Fruit fly (Drosophila melanogaster) whole organism, embryonic: Measurements from ENCODE around the gene CG14194.

Source experiments
- Abd-B ChIP-seq: fragments of 200-800 bp; sonication (Bioruptor generic); optimal IDR thresholded peaks from 2 replicates; lab custom pipeline; 2018; ENCODE audit warnings: missing biosample characterization, mild to moderate bottlenecking, missing genetic modification characterization, moderate library complexity
- Atf6 ChIP-seq: fragments of 200-800 bp; sonication (Bioruptor generic); IDR thresholded peaks from 2 replicates; pipeline ENCODE4 v1.3.6; 2022; ENCODE audit warnings: missing biosample characterization, missing genetic modification characterization
- B-H1 ChIP-seq: fragments of 200-800 bp; sonication (Bioruptor generic); IDR thresholded peaks from 3 replicates; pipeline ENCODE4 v1.3.6; 2022; ENCODE audit warnings: missing biosample characterization, missing genetic modification characterization
- CG10366 ChIP-seq: fragments of 200-800 bp; sonication (Bioruptor generic); IDR thresholded peaks from 2 replicates; pipeline ENCODE4 v1.3.6; 2022; ENCODE audit warnings: missing biosample characterization, missing genetic modification characterization
- CG12219 ChIP-seq: fragments of 200-800 bp; sonication (Bioruptor generic); optimal IDR thresholded peaks from 3 replicates; lab custom pipeline; 2018; ENCODE audit warnings: missing biosample characterization, mild to moderate bottlenecking, missing genetic modification characterization
- CG12236 ChIP-seq: fragments of 200-800 bp; sonication (Bioruptor generic); optimal IDR thresholded peaks from 2 replicates; lab custom pipeline; 2016; ENCODE audit warnings: missing biosample characterization, missing genetic modification characterization
- CG13624 ChIP-seq: fragments of 200-800 bp; sonication (Bioruptor generic); optimal IDR thresholded peaks from 2 replicates; lab custom pipeline; 2016; ENCODE audit warnings: missing biosample characterization, missing genetic modification characterization
- CG15479 ChIP-seq: fragments of 200-800 bp; sonication (Bioruptor generic); optimal IDR thresholded peaks from 3 replicates; lab custom pipeline; 2019; ENCODE audit warnings: missing biosample characterization, mild to moderate bottlenecking, missing genetic modification characterization, moderate library complexity
- CG1647 ChIP-seq: fragments of 200-800 bp; sonication (Bioruptor generic); optimal IDR thresholded peaks from 3 replicates; lab custom pipeline; 2016; ENCODE audit warnings: missing biosample characterization, missing genetic modification characterization
- CG17359 ChIP-seq: fragments of 200-800 bp; sonication (Bioruptor generic); optimal IDR thresholded peaks from 3 replicates; lab custom pipeline; 2018; ENCODE audit warnings: missing biosample characterization, mild to moderate bottlenecking, missing genetic modification characterization, moderate library complexity
- CG17385 ChIP-seq: fragments of 200-800 bp; sonication (Bioruptor generic); optimal IDR thresholded peaks from 3 replicates; lab custom pipeline; 2018; ENCODE audit warnings: missing biosample characterization, mild to moderate bottlenecking, missing genetic modification characterization
- CG17568 ChIP-seq: fragments of 200-800 bp; sonication (Bioruptor generic); optimal IDR thresholded peaks from 2 replicates; lab custom pipeline; 2018; ENCODE audit warnings: missing biosample characterization, mild to moderate bottlenecking, missing genetic modification characterization, moderate library complexity
- CG1792 ChIP-seq: fragments of 200-800 bp; sonication (Bioruptor generic); optimal IDR thresholded peaks from 2 replicates; lab custom pipeline; 2016; ENCODE audit warnings: missing biosample characterization, missing genetic modification characterization
- CG31365 ChIP-seq: fragments of 200-800 bp; sonication (Bioruptor generic); optimal IDR thresholded peaks from 2 replicates; lab custom pipeline; 2018; ENCODE audit warnings: missing biosample characterization, mild to moderate bottlenecking, missing genetic modification characterization
- CG3281 ChIP-seq: fragments of 200-800 bp; sonication (Bioruptor generic); optimal IDR thresholded peaks from 3 replicates; lab custom pipeline; 2017; ENCODE audit warnings: missing biosample characterization, mild to moderate bottlenecking, missing genetic modification characterization
- CG33557 ChIP-seq: fragments of 200-800 bp; sonication (Bioruptor generic); optimal IDR thresholded peaks from 2 replicates; lab custom pipeline; 2019; ENCODE audit warnings: missing biosample characterization, mild to moderate bottlenecking, missing genetic modification characterization, moderate library complexity
- CG34224 ChIP-seq: fragments of 200-800 bp; sonication (Bioruptor generic); IDR thresholded peaks from 3 replicates; pipeline ENCODE4 v1.3.6; 2022; ENCODE audit warnings: missing biosample characterization, missing genetic modification characterization; ENCODE audit not compliant: partially characterized antibody
- CG4328 ChIP-seq: fragments of 200-800 bp; sonication (Bioruptor generic); optimal IDR thresholded peaks from 3 replicates; lab custom pipeline; 2017; ENCODE audit warnings: missing biosample characterization, missing genetic modification reagents, missing genetic modification characterization
- CG4617 ChIP-seq: fragments of 200-800 bp; sonication (Bioruptor generic); optimal IDR thresholded peaks from 3 replicates; lab custom pipeline; 2016; ENCODE audit warnings: missing biosample characterization, missing genetic modification characterization, borderline replicate concordance
- CG8388 ChIP-seq: fragments of 200-800 bp; sonication (Bioruptor generic); optimal IDR thresholded peaks from 2 replicates; lab custom pipeline; 2019; ENCODE audit warnings: missing biosample characterization, mild to moderate bottlenecking, missing genetic modification characterization, moderate library complexity
- CG8944 ChIP-seq: fragments of 200-800 bp; sonication (Bioruptor generic); optimal IDR thresholded peaks from 3 replicates; lab custom pipeline; 2016; ENCODE audit warnings: missing biosample characterization, missing genetic modification characterization
- CG9727 ChIP-seq: fragments of 200-800 bp; sonication (Bioruptor generic); optimal IDR thresholded peaks from 3 replicates; lab custom pipeline; 2017; ENCODE audit warnings: missing biosample characterization, mild to moderate bottlenecking, missing genetic modification characterization
- D ChIP-seq, 2 experiments: fragments of 200-800 bp in 1 of 2; fragments of >200 bp in 1 of 2; sonication (Bioruptor generic) in 1 of 2; optimal IDR thresholded peaks; 2 replicates in 1 of 2; 3 replicates in 1 of 2; lab custom pipeline; 2017; ENCODE audit warnings: mild to moderate bottlenecking in 1 of 2, missing biosample characterization in 1 of 2, missing genetic modification characterization in 1 of 2, missing genetic modification reagents in 1 of 2
- Eip74EF ChIP-seq, 2 experiments: fragments of 200-800 bp in 1 of 2; fragments of >200 bp in 1 of 2; sonication (Bioruptor generic) in 1 of 2; optimal IDR thresholded peaks; 2 replicates each; lab custom pipeline; 2017 to 2019; ENCODE audit warnings: missing biosample characterization in 2 of 2, missing genetic modification characterization in 2 of 2, mild to moderate bottlenecking in 1 of 2, moderate library complexity in 1 of 2
- HHEX ChIP-seq: fragments of 200-800 bp; sonication (Bioruptor generic); optimal IDR thresholded peaks from 3 replicates; lab custom pipeline; 2017; ENCODE audit warnings: missing biosample characterization, mild to moderate bottlenecking, missing genetic modification characterization, missing genetic modification reagents
- HmgZ ChIP-seq: fragments of 200-800 bp; sonication (Bioruptor generic); optimal IDR thresholded peaks from 2 replicates; lab custom pipeline; 2018; ENCODE audit warnings: missing biosample characterization, mild to moderate bottlenecking, missing genetic modification characterization
- Hr39 ChIP-seq: fragments of >200 bp; optimal IDR thresholded peaks from 2 replicates; lab custom pipeline; 2017
- Lhr ChIP-seq: fragments of 200-800 bp; sonication (Bioruptor generic); optimal IDR thresholded peaks from 3 replicates; lab custom pipeline; 2017; ENCODE audit warnings: mild to moderate bottlenecking, missing biosample characterization, missing genetic modification reagents, missing genetic modification characterization
- NC2β ChIP-seq: fragments of 200-800 bp; sonication (Bioruptor generic); optimal IDR thresholded peaks from 2 replicates; lab custom pipeline; 2016; ENCODE audit warnings: missing biosample characterization, missing genetic modification characterization
- Oaz ChIP-seq: fragments of 200-800 bp; sonication (Bioruptor generic); IDR thresholded peaks from 2 replicates; pipeline ENCODE4 v1.3.6; 2022; ENCODE audit warnings: missing biosample characterization, missing genetic modification characterization
- Oli ChIP-seq: fragments of 200-800 bp; sonication (Bioruptor generic); optimal IDR thresholded peaks from 2 replicates; lab custom pipeline; 2018; ENCODE audit warnings: missing biosample characterization, mild to moderate bottlenecking, missing genetic modification characterization, moderate library complexity
- Sin3A ChIP-seq: fragments of >200 bp; optimal IDR thresholded peaks from 2 replicates; lab custom pipeline; 2018
- Six4 ChIP-seq: fragments of 200-800 bp; sonication (Bioruptor generic); optimal IDR thresholded peaks from 2 replicates; lab custom pipeline; 2016; ENCODE audit warnings: missing biosample characterization, missing genetic modification characterization
- abd-A ChIP-seq: fragments of 200-800 bp; sonication (Bioruptor generic); optimal IDR thresholded peaks from 3 replicates; lab custom pipeline; 2019; ENCODE audit warnings: missing biosample characterization, mild to moderate bottlenecking, missing genetic modification characterization, moderate library complexity
- ase ChIP-seq: fragments of 200-800 bp; sonication (Bioruptor generic); IDR thresholded peaks from 3 replicates; pipeline ENCODE4 v1.3.6; 2022; ENCODE audit warnings: missing biosample characterization, missing genetic modification characterization
- bab2 ChIP-seq: fragments of 200-800 bp; sonication (Bioruptor generic); optimal IDR thresholded peaks from 2 replicates; lab custom pipeline; 2016; ENCODE audit warnings: missing biosample characterization, missing genetic modification characterization
- cas ChIP-seq: fragments of 200-800 bp; sonication (Bioruptor generic); IDR thresholded peaks from 2 replicates; pipeline ENCODE4 v1.3.6; 2022; ENCODE audit warnings: missing biosample characterization, missing genetic modification characterization
- chn ChIP-seq: fragments of 200-800 bp; sonication (Bioruptor generic); optimal IDR thresholded peaks from 2 replicates; lab custom pipeline; 2016; ENCODE audit warnings: missing biosample characterization, missing genetic modification characterization
- crp ChIP-seq, 2 experiments: fragments of 200-800 bp; sonication (Bioruptor generic); optimal IDR thresholded peaks; 2 replicates in 1 of 2; 3 replicates in 1 of 2; lab custom pipeline; 2017; ENCODE audit warnings: missing biosample characterization in 2 of 2, missing genetic modification characterization in 2 of 2, mild to moderate bottlenecking in 1 of 2, moderate library complexity in 1 of 2
- dati ChIP-seq: fragments of 200-800 bp; sonication (Bioruptor generic); IDR thresholded peaks from 2 replicates; pipeline ENCODE4 v1.3.6; 2022; ENCODE audit warnings: missing biosample characterization, missing genetic modification characterization
- dmrt99B ChIP-seq: fragments of 200-800 bp; sonication (Bioruptor generic); optimal IDR thresholded peaks from 2 replicates; lab custom pipeline; 2018; ENCODE audit warnings: missing biosample characterization, mild to moderate bottlenecking, missing genetic modification characterization, moderate library complexity
- dpn ChIP-seq, 2 experiments: fragments of 200-800 bp; sonication (Bioruptor generic); optimal IDR thresholded peaks; 3 replicates each; lab custom pipeline; 2016; ENCODE audit warnings: missing biosample characterization in 2 of 2, missing genetic modification characterization in 2 of 2
- ems ChIP-seq: fragments of 200-800 bp; sonication (Bioruptor generic); optimal IDR thresholded peaks from 3 replicates; lab custom pipeline; 2016; ENCODE audit warnings: missing biosample characterization, missing genetic modification characterization
- exex ChIP-seq: fragments of 200-800 bp; sonication (Bioruptor generic); optimal IDR thresholded peaks from 4 replicates; lab custom pipeline; 2018; ENCODE audit warnings: missing biosample characterization, mild to moderate bottlenecking, missing genetic modification characterization, moderate library complexity
- lab ChIP-seq: fragments of 200-800 bp; sonication (Bioruptor generic); optimal IDR thresholded peaks from 3 replicates; lab custom pipeline; 2017; ENCODE audit warnings: missing biosample characterization, missing genetic modification characterization, mild to moderate bottlenecking, moderate library complexity, missing genetic modification reagents
- nom ChIP-seq: fragments of 200-800 bp; sonication (Bioruptor generic); optimal IDR thresholded peaks from 2 replicates; lab custom pipeline; 2017; ENCODE audit warnings: missing biosample characterization, missing genetic modification characterization, mild to moderate bottlenecking, moderate library complexity, missing genetic modification reagents
- prd ChIP-seq, 3 experiments: fragments of >200 bp in 2 of 3; fragments of 200-800 bp in 1 of 3; sonication (Bioruptor generic) in 1 of 3; optimal IDR thresholded peaks in 2 of 3; IDR thresholded peaks in 1 of 3; 2 replicates in 2 of 3; 3 replicates in 1 of 3; pipeline versions ENCODE4 v1.3.6 to Lab custom; 2017 to 2022; ENCODE audit warnings: missing biosample characterization in 1 of 3, missing genetic modification characterization in 1 of 3
- pum ChIP-seq: fragments of 200-800 bp; sonication (Bioruptor generic); optimal IDR thresholded peaks from 2 replicates; lab custom pipeline; 2016; ENCODE audit warnings: missing biosample characterization, missing genetic modification characterization
- seq ChIP-seq: fragments of 200-800 bp; sonication (Bioruptor generic); IDR thresholded peaks from 2 replicates; pipeline ENCODE4 v1.3.6; 2022; ENCODE audit warnings: missing biosample characterization, missing genetic modification characterization

Gene CG14194

dm6 chrX:19187624-19188085 is 5.7 kb upstream of the CG14194 start, which contains the start of gene Mec2 (continued):
- TF ChIP-seq nom (GFP tag; lab: Kevin White, UChicago) = peak; percentile 12
- TF ChIP-seq CG9727 (GFP tag; lab: Kevin White, UChicago) = peak; percentile 31
- peak; percentile 41 for TF ChIP-seq CG8944 (GFP tag; lab: Kevin White, UChicago)
- peak; percentile 63 for TF ChIP-seq CG10366 (GFP tag; lab: Robert Waterston, UW)
- TF ChIP-seq NC2β (GFP tag; lab: Kevin White, UChicago) = peak; percentile 5
- TF ChIP-seq CG1792 (GFP tag; lab: Kevin White, UChicago) = no peak
- TF ChIP-seq CG12236 = peak; percentile 3
- peak; percentile 62 for TF ChIP-seq Oli
- peak; percentile 23 for TF ChIP-seq pum (GFP tag; lab: Kevin White, UChicago)
- peak; percentile 49 for TF ChIP-seq CG12219 (GFP tag; lab: Kevin White, UChicago)
- TF ChIP-seq CG8388 = peak; percentile 46
- TF ChIP-seq CG31365 (tag; lab: Kevin White, UChicago) = no peak
- no peak for TF ChIP-seq prd (optimal IDR thresholded peaks at IDR 0.05; lab: Kevin White, UChicago)
- TF ChIP-seq prd (GFP tag; IDR thresholded peaks at IDR 0.05; lab: Robert Waterston, UW) = peak; percentile 72
- TF ChIP-seq Hr39 (lab: Kevin White, UChicago) = no peak
- peak; percentile 37; the same call in 1 of the 2 replicates for TF ChIP-seq Atf6 (GFP tag; lab: Robert Waterston, UW)
- peak; percentile 9 to 79 for TF ChIP-seq dpn (GFP tag; optimal IDR thresholded peaks at IDR 0.05; lab: Kevin White, UChicago)
- no peak for TF ChIP-seq cas (GFP tag; lab: Robert Waterston, UW)
- no peak for TF ChIP-seq B-H1 (GFP tag; lab: Robert Waterston, UW)
- peak; percentile 47; the same call in 1 of the 2 replicates for TF ChIP-seq seq (GFP tag; lab: Robert Waterston, UW)
- TF ChIP-seq dmrt99B (tag; lab: Kevin White, UChicago) = peak; percentile 56
- no peak for TF ChIP-seq exex (tag; lab: Kevin White, UChicago)
- TF ChIP-seq CG34224 (GFP tag; lab: Robert Waterston, UW) = no peak
- peak; percentile 20 for TF ChIP-seq CG13624
- no peak for TF ChIP-seq CG3281 (GFP tag; lab: Kevin White, UChicago)
- no peak for TF ChIP-seq CG15479 (GFP tag; lab: Kevin White, UChicago)
- no peak for TF ChIP-seq crp (GFP tag; optimal IDR thresholded peaks at IDR 0.05; lab: Kevin White, UChicago)
- no peak for TF ChIP-seq Sin3A (lab: Kevin White, UChicago)
- no peak for TF ChIP-seq CG17568
- TF ChIP-seq Oaz (GFP tag; lab: Robert Waterston, UW) = peak; percentile 31; the same call in 1 of the 2 replicates
- peak; percentile 27 for TF ChIP-seq CG17359 (tag; lab: Kevin White, UChicago)
- no peak for TF ChIP-seq CG4328 (GFP tag; lab: Kevin White, UChicago)
- TF ChIP-seq dati = no peak
- TF ChIP-seq ems (GFP tag; lab: Kevin White, UChicago) = peak; percentile 26
- TF ChIP-seq Lhr (GFP tag; lab: Kevin White, UChicago) = no peak
- TF ChIP-seq HHEX (GFP tag; lab: Kevin White, UChicago) = no peak
- no peak for TF ChIP-seq CG33557 (GFP tag; lab: Kevin White, UChicago)
- peak; percentile 41 for TF ChIP-seq CG17385
- no peak for TF ChIP-seq abd-A
- no peak for TF ChIP-seq ase (GFP tag; lab: Robert Waterston, UW)
- peak; percentile 32 for TF ChIP-seq lab (GFP tag; lab: Kevin White, UChicago)
- peak; percentile 33 for TF ChIP-seq Abd-B (GFP tag; lab: Kevin White, UChicago)
- TF ChIP-seq D (optimal IDR thresholded peaks at IDR 0.05; lab: Kevin White, UChicago) = no peak
- TF ChIP-seq D (GFP tag; optimal IDR thresholded peaks at IDR 0.05; lab: Kevin White, UChicago) = no peak
- no peak for TF ChIP-seq Six4
- peak in 1 of 2 experiments; percentile 19 for TF ChIP-seq Eip74EF (GFP tag; optimal IDR thresholded peaks at IDR 0.05; lab: Kevin White, UChicago)
- TF ChIP-seq chn (GFP tag; lab: Kevin White, UChicago) = peak; percentile 49
- peak; percentile 39 for TF ChIP-seq HmgZ (tag; lab: Kevin White, UChicago)
- peak; percentile 33 for TF ChIP-seq bab2 (GFP tag; lab: Kevin White, UChicago)
- TF ChIP-seq CG1647 (GFP tag; lab: Kevin White, UChicago) = peak; percentile 0
- no peak for TF ChIP-seq CG4617 (GFP tag; lab: Kevin White, UChicago)
